Fruit fly (Drosophila melanogaster) whole organism, embryonic: Measurements from ENCODE around the gene CG12177.

Experiments
- Atf-2 ChIP-seq: fragments of 200-800 bp; sonication (Bioruptor generic); optimal IDR thresholded peaks from 2 replicates; lab custom pipeline; 2016; ENCODE audit warnings: missing biosample characterization, missing genetic modification characterization
- CG10209 ChIP-seq: fragments of 200-800 bp; sonication (Bioruptor generic); optimal IDR thresholded peaks from 3 replicates; lab custom pipeline; 2017; ENCODE audit warnings: missing biosample characterization, mild to moderate bottlenecking, missing genetic modification characterization, missing genetic modification reagents
- CG10366 ChIP-seq: fragments of 200-800 bp; sonication (Bioruptor generic); IDR thresholded peaks from 2 replicates; pipeline ENCODE4 v1.3.6; 2022; ENCODE audit warnings: missing biosample characterization, missing genetic modification characterization
- CG10565 ChIP-seq: fragments of 200-800 bp; sonication (Bioruptor generic); optimal IDR thresholded peaks from 3 replicates; lab custom pipeline; 2016; ENCODE audit warnings: missing biosample characterization, mild to moderate bottlenecking, missing genetic modification characterization
- CG11695 ChIP-seq: fragments of 200-800 bp; sonication (Bioruptor generic); IDR thresholded peaks from 3 replicates; pipeline ENCODE4 v1.3.6; 2022; ENCODE audit warnings: missing biosample characterization, missing genetic modification characterization
- CG15514 ChIP-seq: fragments of 200-800 bp; sonication (Bioruptor generic); optimal IDR thresholded peaks from 3 replicates; lab custom pipeline; 2017; ENCODE audit warnings: missing biosample characterization, missing genetic modification characterization, mild to moderate bottlenecking, moderate library complexity, missing genetic modification reagents
- CG16779 ChIP-seq: fragments of 200-800 bp; sonication (Bioruptor generic); IDR thresholded peaks from 2 replicates; pipeline ENCODE4 v1.3.6; 2022; ENCODE audit warnings: missing biosample characterization, missing genetic modification characterization
- CG2116 ChIP-seq: fragments of 200-800 bp; sonication (Bioruptor generic); optimal IDR thresholded peaks from 3 replicates; lab custom pipeline; 2018; ENCODE audit warnings: missing biosample characterization, mild to moderate bottlenecking, missing genetic modification characterization
- CG2120 ChIP-seq: fragments of 200-800 bp; sonication (Bioruptor generic); optimal IDR thresholded peaks from 3 replicates; lab custom pipeline; 2016; ENCODE audit warnings: missing biosample characterization, missing genetic modification characterization
- CG32532 ChIP-seq: fragments of 200-800 bp; sonication (Bioruptor generic); IDR thresholded peaks from 2 replicates; pipeline ENCODE4 v1.3.6; 2022; ENCODE audit warnings: missing biosample characterization, missing genetic modification characterization
- CG33213 ChIP-seq: fragments of 200-800 bp; sonication (Bioruptor generic); optimal IDR thresholded peaks from 3 replicates; lab custom pipeline; 2016; ENCODE audit warnings: missing biosample characterization, missing genetic modification characterization
- CG34422 ChIP-seq: fragments of 200-800 bp; sonication (Bioruptor generic); IDR thresholded peaks from 3 replicates; pipeline ENCODE4 v1.3.6; 2022; ENCODE audit warnings: missing biosample characterization, missing genetic modification characterization
- CG4424 ChIP-seq: fragments of 200-800 bp; sonication (Bioruptor generic); optimal IDR thresholded peaks from 3 replicates; lab custom pipeline; 2016; ENCODE audit warnings: missing biosample characterization, missing genetic modification characterization
- CG4617 ChIP-seq: fragments of 200-800 bp; sonication (Bioruptor generic); optimal IDR thresholded peaks from 3 replicates; lab custom pipeline; 2016; ENCODE audit warnings: missing biosample characterization, missing genetic modification characterization, borderline replicate concordance
- CG7928 ChIP-seq: fragments of 200-800 bp; sonication (Bioruptor generic); optimal IDR thresholded peaks from 2 replicates; lab custom pipeline; 2017; ENCODE audit warnings: missing biosample characterization, mild to moderate bottlenecking, missing genetic modification characterization
- CG8388 ChIP-seq: fragments of 200-800 bp; sonication (Bioruptor generic); optimal IDR thresholded peaks from 2 replicates; lab custom pipeline; 2019; ENCODE audit warnings: missing biosample characterization, mild to moderate bottlenecking, missing genetic modification characterization, moderate library complexity
- CG9797 ChIP-seq: fragments of 200-800 bp; sonication (Bioruptor generic); optimal IDR thresholded peaks from 3 replicates; lab custom pipeline; 2018; ENCODE audit warnings: missing biosample characterization, mild to moderate bottlenecking, missing genetic modification characterization
- HLH54F ChIP-seq: fragments of 200-800 bp; sonication (Bioruptor generic); optimal IDR thresholded peaks from 3 replicates; lab custom pipeline; 2016; ENCODE audit warnings: missing biosample characterization, missing genetic modification characterization
- Hmx ChIP-seq: fragments of 200-800 bp; sonication (Bioruptor generic); optimal IDR thresholded peaks from 2 replicates; lab custom pipeline; 2016; ENCODE audit warnings: missing biosample characterization, missing genetic modification characterization
- Meics ChIP-seq: fragments of 200-800 bp; sonication (Bioruptor generic); optimal IDR thresholded peaks from 2 replicates; lab custom pipeline; 2017; ENCODE audit warnings: missing biosample characterization, mild to moderate bottlenecking, missing genetic modification characterization
- Mes4 ChIP-seq: fragments of 200-800 bp; sonication (Bioruptor generic); optimal IDR thresholded peaks from 2 replicates; lab custom pipeline; 2016; ENCODE audit warnings: missing biosample characterization, missing genetic modification characterization
- NC2α ChIP-seq: fragments of 200-800 bp; sonication (Bioruptor generic); optimal IDR thresholded peaks from 2 replicates; lab custom pipeline; 2016; ENCODE audit warnings: missing biosample characterization, missing genetic modification characterization
- Rx ChIP-seq: fragments of 200-800 bp; sonication (Bioruptor generic); IDR thresholded peaks from 2 replicates; pipeline ENCODE4 v1.3.6; 2022; ENCODE audit warnings: missing biosample characterization, missing genetic modification characterization
- Sry-β ChIP-seq: fragments of 200-800 bp; sonication (Bioruptor generic); optimal IDR thresholded peaks from 2 replicates; lab custom pipeline; 2018; ENCODE audit warnings: missing biosample characterization, mild to moderate bottlenecking, missing genetic modification characterization, moderate library complexity
- aop ChIP-seq: fragments of 200-800 bp; sonication (Bioruptor generic); IDR thresholded peaks from 2 replicates; pipeline ENCODE4 v1.3.6; 2022; ENCODE audit warnings: missing biosample characterization, missing genetic modification characterization
- chinmo ChIP-seq: fragments of 200-800 bp; sonication (Bioruptor generic); IDR thresholded peaks from 4 replicates; pipeline ENCODE4 v1.3.6; 2022; ENCODE audit warnings: missing biosample characterization, missing genetic modification characterization; ENCODE audit not compliant: partially characterized antibody
- chm ChIP-seq: fragments of 200-800 bp; sonication (Bioruptor generic); IDR thresholded peaks from 2 replicates; pipeline ENCODE4 v1.3.6; 2022; ENCODE audit warnings: missing biosample characterization, missing genetic modification characterization
- ci ChIP-seq: fragments of 200-800 bp; sonication (Bioruptor generic); IDR thresholded peaks from 3 replicates; pipeline ENCODE4 v1.3.6; 2022; ENCODE audit warnings: missing biosample characterization, missing genetic modification characterization
- cwo ChIP-seq: fragments of 200-800 bp; sonication (Bioruptor generic); optimal IDR thresholded peaks from 3 replicates; lab custom pipeline; 2017; ENCODE audit warnings: missing biosample characterization, missing genetic modification characterization, mild to moderate bottlenecking, moderate library complexity, missing genetic modification reagents
- danr ChIP-seq: fragments of 200-800 bp; sonication (Bioruptor generic); IDR thresholded peaks from 2 replicates; pipeline ENCODE4 v1.3.6; 2022; ENCODE audit warnings: missing biosample characterization, missing genetic modification characterization
- gcm2 ChIP-seq: fragments of 200-800 bp; sonication (Bioruptor generic); optimal IDR thresholded peaks from 2 replicates; lab custom pipeline; 2016; ENCODE audit warnings: missing biosample characterization, missing genetic modification characterization
- gro ChIP-seq: fragments of 200-800 bp; sonication (Bioruptor generic); optimal IDR thresholded peaks from 2 replicates; lab custom pipeline; 2016; ENCODE audit warnings: missing biosample characterization, missing genetic modification characterization
- h ChIP-seq: fragments of >200 bp; optimal IDR thresholded peaks from 2 replicates; lab custom pipeline; 2017
- jigr1 ChIP-seq: fragments of 200-800 bp; sonication (Bioruptor generic); IDR thresholded peaks from 3 replicates; pipeline ENCODE4 v1.3.6; 2022; ENCODE audit warnings: missing biosample characterization, missing genetic modification characterization
- ken ChIP-seq: fragments of 200-800 bp; sonication (Bioruptor generic); IDR thresholded peaks from 3 replicates; pipeline ENCODE4 v1.3.6; 2022; ENCODE audit warnings: missing biosample characterization, missing genetic modification characterization
- lmd ChIP-seq: fragments of 200-800 bp; sonication (Bioruptor generic); IDR thresholded peaks from 2 replicates; pipeline ENCODE4 v1.3.6; 2022; ENCODE audit warnings: missing biosample characterization, missing genetic modification characterization
- nom ChIP-seq: fragments of 200-800 bp; sonication (Bioruptor generic); optimal IDR thresholded peaks from 2 replicates; lab custom pipeline; 2017; ENCODE audit warnings: missing biosample characterization, missing genetic modification characterization, mild to moderate bottlenecking, moderate library complexity, missing genetic modification reagents
- org-1 ChIP-seq: fragments of 200-800 bp; sonication (Bioruptor generic); optimal IDR thresholded peaks from 2 replicates; lab custom pipeline; 2017; ENCODE audit warnings: missing biosample characterization, missing genetic modification characterization
- pb ChIP-seq: fragments of 200-800 bp; sonication (Bioruptor generic); optimal IDR thresholded peaks from 3 replicates; lab custom pipeline; 2016; ENCODE audit warnings: missing biosample characterization, missing genetic modification characterization
- pfk ChIP-seq: fragments of 200-800 bp; sonication (Bioruptor generic); optimal IDR thresholded peaks from 2 replicates; lab custom pipeline; 2018; ENCODE audit warnings: missing biosample characterization, mild to moderate bottlenecking, missing genetic modification characterization, moderate library complexity
- scrt ChIP-seq: fragments of 200-800 bp; sonication (Bioruptor generic); optimal IDR thresholded peaks from 2 replicates; lab custom pipeline; 2018; ENCODE audit warnings: missing biosample characterization, mild to moderate bottlenecking, missing genetic modification characterization, moderate library complexity
- sisA ChIP-seq: fragments of 200-800 bp; sonication (Bioruptor generic); IDR thresholded peaks from 2 replicates; pipeline ENCODE4 v1.3.6; 2022; ENCODE audit warnings: missing biosample characterization, missing genetic modification characterization
- tx ChIP-seq: fragments of 200-800 bp; sonication (Bioruptor generic); optimal IDR thresholded peaks from 2 replicates; lab custom pipeline; 2016; ENCODE audit warnings: missing biosample characterization, missing genetic modification characterization
- vvl ChIP-seq: fragments of 200-800 bp; sonication (Bioruptor generic); IDR thresholded peaks from 2 replicates; pipeline ENCODE4 v1.3.6; 2022; ENCODE audit warnings: missing biosample characterization, missing genetic modification characterization
- wdn ChIP-seq: fragments of 200-800 bp; sonication (Bioruptor generic); IDR thresholded peaks from 2 replicates; pipeline ENCODE4 v1.3.6; 2022; ENCODE audit warnings: missing biosample characterization, missing genetic modification characterization

Gene CG12177

DNA sequence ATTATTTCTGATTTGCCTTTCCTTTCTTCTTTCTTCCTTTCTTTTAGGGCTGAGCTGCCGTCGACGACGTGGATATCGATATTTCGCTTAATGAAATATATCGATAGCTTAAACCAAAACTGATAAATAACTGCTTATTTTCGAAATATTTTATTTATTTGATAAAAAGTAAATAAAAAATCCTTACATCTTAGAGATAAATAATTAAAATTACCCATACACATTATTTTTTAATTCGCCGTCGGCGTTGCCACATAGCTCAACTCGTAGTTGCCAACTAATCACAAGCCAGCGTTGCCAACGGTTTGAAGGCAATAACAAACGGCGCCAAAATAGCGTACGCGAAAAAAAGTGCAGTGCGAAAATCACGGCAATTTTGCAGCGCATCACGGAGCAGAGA is 41.6 kb upstream of the CG12177 start, which contains the start of the genes Mrgn1 and mus101 (continued):
- TF ChIP-seq scrt (GFP tag; lab: Kevin White, UChicago) (no peak), CG10565 (GFP tag; lab: Kevin White, UChicago) (no peak), HLH54F (no peak), ken (GFP tag; lab: Robert Waterston, UW) (no peak), CG4617 (peak; percentile 62), sisA (GFP tag; lab: Robert Waterston, UW) (no peak), nom (no peak), CG7928 (GFP tag; lab: Kevin White, UChicago) (no peak), wdn (GFP tag; lab: Robert Waterston, UW) (no peak), Sry-β (GFP tag; lab: Kevin White, UChicago) (no peak), Rx (no peak), CG2116 (GFP tag; lab: Kevin White, UChicago) (peak; percentile 79), CG11695 (GFP tag; lab: Robert Waterston, UW) (no peak), pfk (GFP tag; lab: Kevin White, UChicago) (no peak), Mes4 (no peak), Atf-2 (no peak), CG4424 (GFP tag; lab: Kevin White, UChicago) (no peak), Hmx (GFP tag; lab: Kevin White, UChicago) (no peak), CG33213 (GFP tag; lab: Kevin White, UChicago) (no peak), CG16779 (GFP tag; lab: Robert Waterston, UW) (no peak), gcm2 (no peak), org-1 (GFP tag; lab: Kevin White, UChicago) (no peak), vvl (no peak), chinmo (GFP tag; lab: Robert Waterston, UW) (no peak), CG9797 (GFP tag; lab: Kevin White, UChicago) (peak; percentile 46), CG10209 (GFP tag; lab: Kevin White, UChicago) (no peak), chm (GFP tag; lab: Robert Waterston, UW) (no peak), CG8388 (no peak), tx (no peak), CG2120 (GFP tag; lab: Kevin White, UChicago) (peak; percentile 8), CG32532 (GFP tag; lab: Robert Waterston, UW) (no peak), NC2α (GFP tag; lab: Kevin White, UChicago) (no peak), lmd (GFP tag; lab: Robert Waterston, UW) (no peak), cwo (GFP tag; lab: Kevin White, UChicago) (no peak), Meics (GFP tag; lab: Kevin White, UChicago) (no peak), CG34422 (GFP tag; lab: Robert Waterston, UW) (no peak), pb (GFP tag; lab: Kevin White, UChicago) (no peak), jigr1 (GFP tag; lab: Robert Waterston, UW) (no peak), h (no peak), CG15514 (GFP tag; lab: Kevin White, UChicago) (no peak), aop (no peak), CG10366 (GFP tag; lab: Robert Waterston, UW) (no peak), ci (GFP tag; lab: Robert Waterston, UW) (no peak), danr (GFP tag; lab: Robert Waterston, UW) (no peak), gro (GFP tag; lab: Kevin White, UChicago) (no peak)
